Worm (Caenorhabditis elegans) whole organism, young adult: ENCODE results near the gene F14F7.4.

Experiments
- B0035.1 ChIP-seq: sonication (generic microtip); optimal IDR thresholded peaks from 2 replicates; lab custom pipeline; 2016; ENCODE audit warnings: missing genetic modification characterization, mild to moderate bottlenecking, missing compliant biosample characterization, missing genotype, missing genetic modification reagents
- B0336.3 ChIP-seq: fragments of 200-800 bp; sonication (Bioruptor generic); IDR thresholded peaks from 2 replicates; pipeline ENCODE4 v1.3.6; 2022; ENCODE audit warnings: missing genetic modification characterization, missing compliant biosample characterization
- C17E4.6 ChIP-seq: fragments of 200-800 bp; sonication (Bioruptor generic); IDR thresholded peaks from 2 replicates; pipeline ENCODE4 v1.3.6; 2022; ENCODE audit warnings: missing genetic modification reagents, missing genetic modification characterization, missing compliant biosample characterization
- F10E7.11 ChIP-seq: sonication (generic microtip); optimal IDR thresholded peaks from 2 replicates; lab custom pipeline; 2017; ENCODE audit warnings: mild to moderate bottlenecking, missing genetic modification characterization, moderate library complexity, missing compliant biosample characterization
- F23B12.7 ChIP-seq: sonication (generic microtip); optimal IDR thresholded peaks from 2 replicates; lab custom pipeline; 2017; ENCODE audit warnings: missing genetic modification characterization, mild to moderate bottlenecking, missing compliant biosample characterization, antibody characterized with exemption, moderate library complexity; ENCODE audit not compliant: insufficient read depth
- F33H1.4 ChIP-seq: fragments of 200-800 bp; sonication (Bioruptor generic); IDR thresholded peaks from 2 replicates; pipeline ENCODE4 v1.3.6; 2022; ENCODE audit warnings: missing genetic modification reagents, missing genetic modification characterization, missing compliant biosample characterization
- F57A8.1 ChIP-seq: fragments of 200-800 bp; sonication (Bioruptor generic); optimal IDR thresholded peaks from 2 replicates; lab custom pipeline; 2018; ENCODE audit warnings: mild to moderate bottlenecking, missing genetic modification characterization, moderate library complexity, missing compliant biosample characterization
- K12H6.12 ChIP-seq: fragments of 200-800 bp; sonication (Bioruptor generic); optimal IDR thresholded peaks from 2 replicates; lab custom pipeline; 2018; ENCODE audit warnings: mild to moderate bottlenecking, missing genetic modification characterization, missing compliant biosample characterization
- Y53G8AR.9 ChIP-seq: fragments of 200-800 bp; sonication (Bioruptor generic); conservative IDR thresholded peaks from 2 replicates; pipeline ENCODE4 v1.3.6; 2022; ENCODE audit warnings: missing genetic modification reagents, missing genetic modification characterization, missing compliant biosample characterization
- Y79H2A.3 ChIP-seq: fragments of 200-800 bp; sonication (Bioruptor generic); conservative IDR thresholded peaks from 2 replicates; pipeline ENCODE4 v1.3.6; 2022; ENCODE audit warnings: missing genetic modification reagents, missing genetic modification characterization, missing compliant biosample characterization
- Y95B8A.8 ChIP-seq: fragments of 200-800 bp; sonication (Bioruptor generic); IDR thresholded peaks from 2 replicates; pipeline ENCODE4 v1.3.6; 2022; ENCODE audit warnings: missing genetic modification reagents, missing genetic modification characterization, missing compliant biosample characterization
- akir-1 ChIP-seq: fragments of 200-800 bp; sonication (Bioruptor generic); optimal IDR thresholded peaks from 2 replicates; lab custom pipeline; 2018; ENCODE audit warnings: mild to moderate bottlenecking, missing genetic modification characterization, moderate library complexity, missing compliant biosample characterization
- aptf-3 ChIP-seq: fragments of 200-800 bp; sonication (Bioruptor generic); IDR thresholded peaks from 2 replicates; pipeline ENCODE4 v1.3.6; 2022; ENCODE audit warnings: missing genetic modification characterization, missing compliant biosample characterization
- atf-7 ChIP-seq: sonication (generic microtip); optimal IDR thresholded peaks from 2 replicates; lab custom pipeline; 2017; ENCODE audit warnings: mild to moderate bottlenecking, missing genetic modification characterization, missing compliant biosample characterization
- attf-3 ChIP-seq: fragments of 200-800 bp; sonication (Bioruptor generic); conservative IDR thresholded peaks from 2 replicates; pipeline ENCODE4 v1.3.6; 2022; ENCODE audit warnings: missing genetic modification reagents, missing genetic modification characterization, missing compliant biosample characterization
- ceh-58 ChIP-seq: fragments of 200-800 bp; sonication (Bioruptor generic); IDR thresholded peaks from 2 replicates; pipeline ENCODE4 v1.3.6; 2022; ENCODE audit warnings: missing genetic modification characterization, missing compliant biosample characterization
- ceh-79 ChIP-seq: sonication (generic microtip); optimal IDR thresholded peaks from 2 replicates; lab custom pipeline; 2017; ENCODE audit warnings: mild to moderate bottlenecking, missing genetic modification characterization, missing compliant biosample characterization
- chd-7 ChIP-seq: sonication (generic microtip); optimal IDR thresholded peaks from 2 replicates; lab custom pipeline; 2016; ENCODE audit warnings: mild to moderate bottlenecking, missing genetic modification characterization, moderate library complexity, missing compliant biosample characterization
- dox-1 ChIP-seq: fragments of 200-800 bp; sonication (Bioruptor generic); IDR thresholded peaks from 2 replicates; pipeline ENCODE4 v1.3.6; 2022; ENCODE audit warnings: missing genetic modification reagents, missing genetic modification characterization, missing compliant biosample characterization
- dpff-1 ChIP-seq: sonication (generic microtip); optimal IDR thresholded peaks from 2 replicates; lab custom pipeline; 2017; ENCODE audit warnings: mild to moderate bottlenecking, missing genetic modification characterization, missing compliant biosample characterization
- efl-1 ChIP-seq: fragments of 150-350 bp; optimal IDR thresholded peaks from 2 replicates; lab custom pipeline; 2014; ENCODE audit warnings: missing biosample characterization, missing genetic modification reagents, missing genetic modification characterization
- egl-18 ChIP-seq: fragments of 200-800 bp; sonication (Bioruptor generic); IDR thresholded peaks from 2 replicates; pipeline ENCODE4 v1.3.6; 2022; ENCODE audit warnings: missing genetic modification reagents, missing genetic modification characterization, missing compliant biosample characterization
- ets-4 ChIP-seq: fragments of 200-800 bp; sonication (Bioruptor generic); optimal IDR thresholded peaks from 2 replicates; lab custom pipeline; 2018; ENCODE audit warnings: mild to moderate bottlenecking, missing genetic modification characterization, missing compliant biosample characterization
- fkh-3 ChIP-seq: sonication (generic microtip); optimal IDR thresholded peaks from 2 replicates; lab custom pipeline; 2016; ENCODE audit warnings: mild to moderate bottlenecking, missing genetic modification characterization, missing compliant biosample characterization
- gei-17 ChIP-seq: fragments of 200-800 bp; sonication (Bioruptor generic); optimal IDR thresholded peaks from 2 replicates; lab custom pipeline; 2018; ENCODE audit warnings: mild to moderate bottlenecking, missing genetic modification characterization, missing compliant biosample characterization
- him-1 ChIP-seq: sonication (generic microtip); optimal IDR thresholded peaks from 2 replicates; lab custom pipeline; 2016; ENCODE audit warnings: missing genotype, missing genetic modification reagents, missing genetic modification characterization, missing compliant biosample characterization
- hmg-1.2 ChIP-seq: fragments of 200-800 bp; sonication (Bioruptor generic); IDR thresholded peaks from 2 replicates; pipeline ENCODE4 v1.3.6; 2022; ENCODE audit warnings: missing genetic modification reagents, missing genetic modification characterization, missing compliant biosample characterization
- lag-1 ChIP-seq: fragments of 200-800 bp; sonication (Bioruptor generic); IDR thresholded peaks from 2 replicates; pipeline ENCODE4 v1.3.6; 2022; ENCODE audit warnings: missing genetic modification reagents, missing genetic modification characterization, missing compliant biosample characterization
- lin-54 ChIP-seq: fragments of 200-800 bp; sonication (Bioruptor generic); optimal IDR thresholded peaks from 2 replicates; lab custom pipeline; 2018; ENCODE audit warnings: mild to moderate bottlenecking, missing genetic modification characterization, missing compliant biosample characterization
- madf-10 ChIP-seq: sonication (generic microtip); optimal IDR thresholded peaks from 2 replicates; lab custom pipeline; 2016; ENCODE audit warnings: mild to moderate bottlenecking, missing genetic modification characterization, missing compliant biosample characterization
- madf-3 ChIP-seq: fragments of 200-800 bp; sonication (Bioruptor generic); IDR thresholded peaks from 2 replicates; pipeline ENCODE4 v1.3.6; 2022; ENCODE audit warnings: missing genetic modification reagents, missing genetic modification characterization, missing compliant biosample characterization
- nfyb-1 ChIP-seq: fragments of 200-800 bp; sonication (Bioruptor generic); IDR thresholded peaks from 2 replicates; pipeline ENCODE4 v1.3.6; 2022; ENCODE audit warnings: missing genetic modification reagents, missing genetic modification characterization, missing compliant biosample characterization
- nhr-80 ChIP-seq: sonication (generic microtip); optimal IDR thresholded peaks from 2 replicates; lab custom pipeline; 2016; ENCODE audit warnings: missing genetic modification characterization, missing compliant biosample characterization
- pha-4 ChIP-seq: fragments of 150-350 bp; sonication (generic microtip); optimal IDR thresholded peaks from 2 replicates; lab custom pipeline; 2014; ENCODE audit warnings: missing biosample characterization, missing genetic modification reagents, missing genetic modification characterization
- rcor-1 ChIP-seq: fragments of 200-800 bp; sonication (Bioruptor generic); IDR thresholded peaks from 2 replicates; pipeline ENCODE4 v1.3.6; 2022; ENCODE audit warnings: missing genetic modification reagents, missing genetic modification characterization, missing compliant biosample characterization
- rpc-1 ChIP-seq, 2 experiments: fragments of 150-350 bp in 1 of 2; sonication (generic microtip) in 1 of 2; optimal IDR thresholded peaks; 2 replicates each; lab custom pipeline; 2014 to 2018; ENCODE audit warnings: missing biosample characterization in 1 of 2, missing genetic modification characterization in 1 of 2, missing genetic modification reagents in 1 of 2, missing genotype in 1 of 2
- sdz-38 ChIP-seq: sonication (generic microtip); optimal IDR thresholded peaks from 2 replicates; lab custom pipeline; 2016; ENCODE audit warnings: missing genotype, missing genetic modification characterization, missing compliant biosample characterization
- snpc-1.3 ChIP-seq: sonication (generic microtip); optimal IDR thresholded peaks from 2 replicates; lab custom pipeline; 2017; ENCODE audit warnings: missing genetic modification characterization, mild to moderate bottlenecking, missing compliant biosample characterization, antibody characterized with exemption, moderate library complexity, missing genotype, missing genetic modification reagents; ENCODE audit not compliant: insufficient read depth
- snpc-3.4 ChIP-seq: sonication (generic microtip); optimal IDR thresholded peaks from 2 replicates; lab custom pipeline; 2017; ENCODE audit warnings: missing genetic modification characterization, mild to moderate bottlenecking, missing compliant biosample characterization, antibody characterized with exemption, moderate library complexity, missing genotype, missing genetic modification reagents
- tbp1 ChIP-seq: fragments of 200-800 bp; sonication (Bioruptor generic); optimal IDR thresholded peaks from 2 replicates; lab custom pipeline; 2018; ENCODE audit warnings: mild to moderate bottlenecking, missing genetic modification characterization, missing compliant biosample characterization
- zfh-2 ChIP-seq: fragments of 200-800 bp; sonication (Bioruptor generic); conservative IDR thresholded peaks from 2 replicates; pipeline ENCODE4 v1.3.6; 2022; ENCODE audit warnings: missing genetic modification reagents, missing genetic modification characterization, missing compliant biosample characterization
- ztf-18 ChIP-seq: sonication (generic microtip); optimal IDR thresholded peaks from 2 replicates; lab custom pipeline; 2016; ENCODE audit warnings: missing genotype, mild to moderate bottlenecking, missing genetic modification characterization, missing compliant biosample characterization
- ztf-22 ChIP-seq: fragments of 200-800 bp; sonication (Bioruptor generic); optimal IDR thresholded peaks from 2 replicates; lab custom pipeline; 2018; ENCODE audit warnings: mild to moderate bottlenecking, missing genetic modification characterization, moderate library complexity, missing compliant biosample characterization
- ztf-28 ChIP-seq: fragments of 200-800 bp; sonication (Bioruptor generic); IDR thresholded peaks from 2 replicates; pipeline ENCODE4 v1.3.6; 2022; ENCODE audit warnings: missing genetic modification reagents, missing genetic modification characterization, missing compliant biosample characterization
- ztf-6 ChIP-seq: fragments of 200-800 bp; sonication (Bioruptor generic); IDR thresholded peaks from 2 replicates; pipeline ENCODE4 v1.3.6; 2022; ENCODE audit warnings: missing genetic modification reagents, missing genetic modification characterization, missing compliant biosample characterization

Gene F14F7.4

ce11 chrIII:13062414-13062965 lies 33.0 kb upstream of the F14F7.4 start (continued):
- peak; percentile 65 for TF ChIP-seq B0035.1
- TF ChIP-seq aptf-3, result no peak
- TF ChIP-seq ets-4, result no peak
- peak; percentile 8 for TF ChIP-seq gei-17 (GFP tag; lab: Kevin White, UChicago)
- peak; percentile 39 for TF ChIP-seq atf-7 (tag; lab: Kevin White, UChicago)
- TF ChIP-seq, all 124 proteins: peak for 53

- TF ChIP-seq ceh-79 (tag; lab: Kevin White, UChicago), result no peak
- TF ChIP-seq rpc-1 (optimal IDR thresholded peaks at IDR 0.05; lab: Kevin White, UChicago), result no peak
- TF ChIP-seq rpc-1 (tag; optimal IDR thresholded peaks at IDR 0.05; lab: Kevin White, UChicago), result no peak
- 0 out of 2 replicates have a peak, but pooled peaks have one; percentile 54 for TF ChIP-seq madf-3 (GFP tag; lab: Robert Waterston, UW)
- 0 out of 2 replicates have a peak, but pooled peaks have one; percentile 19 for TF ChIP-seq Y79H2A.3 (GFP tag; lab: Robert Waterston, UW)
- TF ChIP-seq rcor-1, result 0 out of 2 replicates have a peak, but pooled peaks have one; percentile 8
Observed at ce11 chrIII:13061734-13062133, 32.2 kb upstream of the F14F7.4 start.

ce11 chrIII:13061136-13061535 lies 31.6 kb upstream of the F14F7.4 start:
- TF ChIP-seq ztf-18 (tag; lab: Kevin White, UChicago) (no peak), hmg-1.2 (GFP tag; lab: Robert Waterston, UW) (peak; percentile 98), lag-1 (no peak), C17E4.6 (no peak), lin-54 (peak; percentile 45), snpc-1.3 (tag; lab: Kevin White, UChicago) (no peak), madf-10 (tag; lab: Kevin White, UChicago) (peak; percentile 33), attf-3 (GFP tag; lab: Robert Waterston, UW) (no peak), ceh-58 (no peak), nfyb-1 (GFP tag; lab: Robert Waterston, UW) (no peak), efl-1 (GFP tag; lab: Kevin White, UChicago) (no peak), F23B12.7 (tag; lab: Kevin White, UChicago) (no peak), Y53G8AR.9 (GFP tag; lab: Robert Waterston, UW) (no peak), F57A8.1 (GFP tag; lab: Kevin White, UChicago) (no peak), zfh-2 (GFP tag; lab: Robert Waterston, UW) (no peak), nhr-80 (tag; lab: Kevin White, UChicago) (peak; percentile 31), atf-7 (tag; lab: Kevin White, UChicago) (peak; percentile 62), chd-7 (tag; lab: Kevin White, UChicago) (peak; percentile 17), dox-1 (GFP tag; lab: Robert Waterston, UW) (no peak), snpc-3.4 (no peak), F33H1.4 (GFP tag; lab: Robert Waterston, UW) (no peak), B0336.3 (GFP tag; lab: Robert Waterston, UW) (peak; percentile 67), him-1 (tag; lab: Kevin White, UChicago) (no peak), sdz-38 (tag; lab: Kevin White, UChicago) (no peak), F10E7.11 (tag; lab: Kevin White, UChicago) (no peak), ztf-22 (GFP tag; lab: Kevin White, UChicago) (no peak), egl-18 (GFP tag; lab: Robert Waterston, UW) (0 out of 2 replicates have a peak, but pooled peaks have one; percentile 55), fkh-3 (tag; lab: Kevin White, UChicago) (no peak), K12H6.12 (tag; lab: Kevin White, UChicago) (peak; percentile 65), dpff-1 (tag; lab: Kevin White, UChicago) (no peak), tbp1 (peak; percentile 51), Y95B8A.8 (GFP tag; lab: Robert Waterston, UW) (peak; percentile 41; the same call in 1 of the 2 replicates), akir-1 (no peak), pha-4 (tag; lab: Kevin White, UChicago) (peak; percentile 72), ztf-28 (GFP tag; lab: Robert Waterston, UW) (no peak), ets-4 (no peak), ztf-6 (GFP tag; lab: Robert Waterston, UW) (no peak)
